Fruit fly (Drosophila melanogaster): ENCODE measurements around the gene CG6059.

- TF ChIP-seq CG8478 (optimal IDR thresholded peaks at IDR 0.05) (no peak), CTCF (optimal IDR thresholded peaks at IDR 0.05) (peak in 1 of 2 experiments; percentile 38)
Measured at dm6 chr3R:27082752-27083151, 41.7 kb downstream of the CG6059 start.

All from S2 (cell line).